Worm (Caenorhabditis elegans) whole organism, L1 larva: ENCODE data around the gene sdz-5.

Source experiments
- C04F5.9 ChIP-seq: sonication (generic microtip); optimal IDR thresholded peaks from 2 replicates; lab custom pipeline; 2016; ENCODE audit warnings: missing genetic modification characterization, missing compliant biosample characterization
- F16B12.6 ChIP-seq: fragments of 150-350 bp; optimal IDR thresholded peaks from 2 replicates; lab custom pipeline; 2014; ENCODE audit warnings: missing biosample characterization, missing genetic modification characterization
- ceh-82 ChIP-seq, 3 experiments: fragments of 150-350 bp in 1 of 3; sonication (generic microtip) in 2 of 3; optimal IDR thresholded peaks; 2 replicates each; lab custom pipeline; 2014 to 2017; ENCODE audit warnings: missing biosample characterization in 3 of 3, missing genetic modification characterization in 3 of 3
- ceh-90 ChIP-seq: sonication (generic microtip); optimal IDR thresholded peaks from 2 replicates; lab custom pipeline; 2016; ENCODE audit warnings: missing genetic modification characterization, missing compliant biosample characterization
- dpl-1 ChIP-seq, 3 experiments: fragments of 150-350 bp in 2 of 3; sonication (generic microtip) in 1 of 3; optimal IDR thresholded peaks; 2 replicates each; lab custom pipeline; 2014 to 2017; ENCODE audit warnings: missing biosample characterization in 3 of 3, missing genetic modification characterization in 3 of 3, missing genetic modification reagents in 3 of 3
- egl-13 ChIP-seq: sonication (generic microtip); optimal IDR thresholded peaks from 2 replicates; lab custom pipeline; 2016; ENCODE audit warnings: missing genotype, missing genetic modification reagents, missing genetic modification characterization, missing compliant biosample characterization
- egl-27 ChIP-seq, 2 experiments: fragments of 150-350 bp in 1 of 2; sonication (generic microtip); optimal IDR thresholded peaks; 3 replicates each; lab custom pipeline; 2017 to 2018; ENCODE audit warnings: missing biosample characterization in 2 of 2, missing genetic modification characterization in 2 of 2, missing genetic modification reagents in 2 of 2
- hlh-17 ChIP-seq: fragments of 200-800 bp; sonication (Bioruptor generic); optimal IDR thresholded peaks from 2 replicates; lab custom pipeline; 2018; ENCODE audit warnings: missing genetic modification characterization, mild to moderate bottlenecking, missing compliant biosample characterization, moderate library complexity, borderline replicate concordance
- hlh-4 ChIP-seq: sonication (generic microtip); optimal IDR thresholded peaks from 2 replicates; lab custom pipeline; 2016; ENCODE audit warnings: mild to moderate bottlenecking, missing genetic modification characterization, missing compliant biosample characterization
- isw-1 ChIP-seq: fragments of 200-800 bp; sonication (Bioruptor generic); IDR thresholded peaks from 2 replicates; pipeline ENCODE4 v1.3.6; 2022; ENCODE audit warnings: missing genetic modification characterization, missing compliant biosample characterization
- jun-1 ChIP-seq: fragments of 150-350 bp; optimal IDR thresholded peaks from 2 replicates; lab custom pipeline; 2014; ENCODE audit warnings: missing biosample characterization, missing genetic modification reagents, missing genetic modification characterization
- lin-13 ChIP-seq: fragments of 150-350 bp; optimal IDR thresholded peaks from 2 replicates; lab custom pipeline; 2014; ENCODE audit warnings: missing biosample characterization, missing genetic modification reagents, missing genetic modification characterization
- lin-15B ChIP-seq: fragments of 150-350 bp; sonication (generic microtip); optimal IDR thresholded peaks from 3 replicates; lab custom pipeline; 2014; ENCODE audit warnings: missing biosample characterization, missing genetic modification characterization
- lin-39 ChIP-seq: fragments of 150-350 bp; optimal IDR thresholded peaks from 2 replicates; lab custom pipeline; 2014; ENCODE audit warnings: missing biosample characterization, missing genetic modification reagents, missing genetic modification characterization
- lsy-2 ChIP-seq, 2 experiments: fragments of 150-350 bp; optimal IDR thresholded peaks; 2 replicates each; lab custom pipeline; 2014; ENCODE audit warnings: missing biosample characterization in 2 of 2, missing genetic modification characterization in 2 of 2
- mef-2 ChIP-seq: fragments of 150-350 bp; optimal IDR thresholded peaks from 2 replicates; lab custom pipeline; 2014; ENCODE audit warnings: missing biosample characterization, missing genetic modification characterization
- mep-1 ChIP-seq: fragments of 150-350 bp; optimal IDR thresholded peaks from 2 replicates; lab custom pipeline; 2014; ENCODE audit warnings: missing biosample characterization, missing genetic modification characterization
- nhr-12 ChIP-seq: sonication (generic microtip); optimal IDR thresholded peaks from 2 replicates; lab custom pipeline; 2017; ENCODE audit warnings: missing biosample characterization, missing genetic modification characterization
- nhr-237 ChIP-seq: fragments of 150-350 bp; optimal IDR thresholded peaks from 2 replicates; lab custom pipeline; 2014; ENCODE audit warnings: missing biosample characterization, missing genetic modification characterization
- nhr-28 ChIP-seq: fragments of 150-350 bp; optimal IDR thresholded peaks from 2 replicates; lab custom pipeline; 2014; ENCODE audit warnings: missing biosample characterization, missing genetic modification characterization
- nhr-47 ChIP-seq: sonication (generic microtip); optimal IDR thresholded peaks from 2 replicates; lab custom pipeline; 2016; ENCODE audit warnings: mild to moderate bottlenecking, missing genetic modification characterization, moderate library complexity, missing compliant biosample characterization
- nhr-71 ChIP-seq: sonication (generic microtip); optimal IDR thresholded peaks from 2 replicates; lab custom pipeline; 2016; ENCODE audit warnings: mild to moderate bottlenecking, missing genetic modification characterization, moderate library complexity, missing compliant biosample characterization
- nhr-76 ChIP-seq: sonication (generic microtip); optimal IDR thresholded peaks from 2 replicates; lab custom pipeline; 2017; ENCODE audit warnings: missing biosample characterization, missing genetic modification characterization
- nhr-85 ChIP-seq: sonication (generic microtip); peaks from one replicate; lab custom pipeline; 2016; ENCODE audit warnings: missing genetic modification characterization, inconsistent platforms, missing compliant biosample characterization
- pag-3 ChIP-seq: sonication (generic microtip); optimal IDR thresholded peaks from 2 replicates; lab custom pipeline; 2017; ENCODE audit warnings: missing genetic modification characterization, mild to moderate bottlenecking, missing compliant biosample characterization, antibody characterized with exemption, borderline replicate concordance; ENCODE audit not compliant: insufficient read depth
- pax-3 ChIP-seq: fragments of 200-800 bp; sonication (Bioruptor generic); optimal IDR thresholded peaks from 2 replicates; lab custom pipeline; 2018; ENCODE audit warnings: mild to moderate bottlenecking, missing genetic modification characterization, moderate library complexity, missing compliant biosample characterization
- rnt-1 ChIP-seq: sonication (generic microtip); optimal IDR thresholded peaks from 2 replicates; lab custom pipeline; 2016; ENCODE audit warnings: mild to moderate bottlenecking, missing genetic modification characterization, moderate library complexity, missing compliant biosample characterization
- skn-1 ChIP-seq: fragments of 150-350 bp; optimal IDR thresholded peaks from 2 replicates; lab custom pipeline; 2014; ENCODE audit warnings: missing biosample characterization, missing genetic modification characterization
- snpc-4 ChIP-seq: fragments of 150-350 bp; optimal IDR thresholded peaks from 2 replicates; lab custom pipeline; 2014; ENCODE audit warnings: missing biosample characterization, missing genetic modification characterization
- sptf-1 ChIP-seq: fragments of 150-350 bp; optimal IDR thresholded peaks from 2 replicates; lab custom pipeline; 2014; ENCODE audit warnings: missing biosample characterization, missing genetic modification characterization
- sup-37 ChIP-seq: fragments of 200-800 bp; sonication (Bioruptor generic); optimal IDR thresholded peaks from 2 replicates; lab custom pipeline; 2018; ENCODE audit warnings: mild to moderate bottlenecking, missing genetic modification characterization, missing compliant biosample characterization
- swsn-7 ChIP-seq: sonication (generic microtip); optimal IDR thresholded peaks from 2 replicates; lab custom pipeline; 2016; ENCODE audit warnings: missing genetic modification characterization, missing compliant biosample characterization
- tlp-1 ChIP-seq: fragments of 150-350 bp; optimal IDR thresholded peaks from 2 replicates; lab custom pipeline; 2014; ENCODE audit warnings: missing biosample characterization, missing genetic modification characterization
- unc-130 ChIP-seq: fragments of 150-350 bp; optimal IDR thresholded peaks from 2 replicates; lab custom pipeline; 2017; ENCODE audit warnings: missing biosample characterization, missing genetic modification characterization, inconsistent platforms
- unc-86 ChIP-seq: sonication (generic microtip); optimal IDR thresholded peaks from 2 replicates; lab custom pipeline; 2016; ENCODE audit warnings: missing genetic modification characterization, missing compliant biosample characterization
- unc-98 ChIP-seq: fragments of 200-800 bp; sonication (Bioruptor generic); IDR thresholded peaks from 2 replicates; pipeline ENCODE4 v1.3.6; 2022; ENCODE audit warnings: missing genetic modification characterization, missing compliant biosample characterization
- vab-15 ChIP-seq: sonication (generic microtip); optimal IDR thresholded peaks from 2 replicates; lab custom pipeline; 2017; ENCODE audit warnings: missing genotype, mild to moderate bottlenecking, missing genetic modification characterization, missing compliant biosample characterization
- xbp-1 ChIP-seq: sonication (generic microtip); optimal IDR thresholded peaks from 2 replicates; lab custom pipeline; 2016; ENCODE audit warnings: missing genetic modification characterization, missing compliant biosample characterization

Gene sdz-5

ce11 chrII:2994590-2995392 is 13.7 kb upstream of the sdz-5 start (continued):
- no peak for TF ChIP-seq unc-98 (GFP tag; lab: Robert Waterston, UW)
- no peak for TF ChIP-seq mef-2 (tag; lab: Kevin White, UChicago)

ce11 chrII:2996721-2997120 is 11.8 kb upstream of the sdz-5 start, which contains the start of gene lido-8:
Gene lido-8 (plus strand): TSS chrII:2997021.
- no peak for TF ChIP-seq egl-13 (tag; lab: Kevin White, UChicago)
- no peak for TF ChIP-seq lin-39 (tag; lab: Kevin White, UChicago)
- no peak for TF ChIP-seq lin-13 (GFP tag; lab: Kevin White, UChicago)
- no peak for TF ChIP-seq ceh-82 (tag; optimal IDR thresholded peaks at IDR 0.05; lab: Kevin White, UChicago)
- no peak for TF ChIP-seq pax-3 (tag; lab: Kevin White, UChicago)

ce11 chrII:2997828-2998441 is 10.6 kb upstream of the sdz-5 start:
- no peak for TF ChIP-seq lin-15B
- TF ChIP-seq nhr-76 (tag; lab: Kevin White, UChicago): no peak
- no peak for TF ChIP-seq hlh-17
- TF ChIP-seq sup-37 (GFP tag; lab: Kevin White, UChicago): no peak
- TF ChIP-seq mep-1 (tag; lab: Kevin White, UChicago): no peak
- TF ChIP-seq pag-3 (tag; lab: Kevin White, UChicago): no peak
- TF ChIP-seq F16B12.6 (tag; lab: Kevin White, UChicago): no peak
- no peak for TF ChIP-seq snpc-4 (tag; lab: Kevin White, UChicago)
- no peak for TF ChIP-seq unc-86 (tag; lab: Kevin White, UChicago)
- TF ChIP-seq jun-1 (tag; lab: Kevin White, UChicago): no peak
- no peak for TF ChIP-seq nhr-71 (tag; lab: Kevin White, UChicago)
- TF ChIP-seq unc-98 (GFP tag; lab: Robert Waterston, UW): no peak
- TF ChIP-seq nhr-12: no peak
- TF ChIP-seq egl-27 (tag; optimal IDR thresholded peaks at IDR 0.05; lab: Kevin White, UChicago): no peak
- TF ChIP-seq hlh-4 (tag; lab: Kevin White, UChicago): no peak
- TF ChIP-seq nhr-28: no peak
- no peak for TF ChIP-seq lsy-2 (tag; optimal IDR thresholded peaks at IDR 0.05; lab: Kevin White, UChicago)

- TF ChIP-seq tlp-1 (tag; lab: Kevin White, UChicago) (no peak), isw-1 (GFP tag; lab: Robert Waterston, UW) (no peak), nhr-47 (no peak), ceh-90 (no peak), nhr-85 (tag; lab: Kevin White, UChicago) (no peak), vab-15 (tag; lab: Kevin White, UChicago) (no peak), sptf-1 (no peak), rnt-1 (no peak), C04F5.9 (no peak), lsy-2 (tag; optimal IDR thresholded peaks at IDR 0.05; lab: Kevin White, UChicago) (no peak), skn-1 (no peak), dpl-1 (GFP tag; optimal IDR thresholded peaks at IDR 0.05; lab: Kevin White, UChicago) (no peak), swsn-7 (tag; lab: Kevin White, UChicago) (no peak), pag-3 (tag; lab: Kevin White, UChicago) (no peak), xbp-1 (tag; lab: Kevin White, UChicago) (no peak), nhr-237 (tag; lab: Kevin White, UChicago) (no peak), unc-130 (tag; lab: Kevin White, UChicago) (no peak)
Measured at ce11 chrII:3000535-3001264, 7.8 kb upstream of the sdz-5 start, which contains the start of gene lido-9. Gene lido-9 (plus strand): TSS chrII:3000768.
